Fruit fly (Drosophila melanogaster) whole organism, embryonic: ENCODE results near the gene Cchl.

Experiments
- CG11093 ChIP-seq: fragments of 200-800 bp; sonication (Bioruptor generic); IDR thresholded peaks from 3 replicates; pipeline ENCODE4 v1.3.6; 2022; ENCODE audit warnings: missing biosample characterization, missing genetic modification characterization
- CG13123 ChIP-seq: fragments of 200-800 bp; sonication (Bioruptor generic); optimal IDR thresholded peaks from 2 replicates; lab custom pipeline; 2016; ENCODE audit warnings: missing biosample characterization, missing genetic modification characterization
- CG14710 ChIP-seq: fragments of 200-800 bp; sonication (Bioruptor generic); optimal IDR thresholded peaks from 3 replicates; lab custom pipeline; 2019; ENCODE audit warnings: missing biosample characterization, mild to moderate bottlenecking, missing genetic modification characterization, moderate library complexity
- CG15011 ChIP-seq: fragments of 200-800 bp; sonication (Bioruptor generic); optimal IDR thresholded peaks from 3 replicates; lab custom pipeline; 2018; ENCODE audit warnings: missing biosample characterization, mild to moderate bottlenecking, missing genetic modification characterization
- CG15269 ChIP-seq: fragments of 200-800 bp; sonication (Bioruptor generic); optimal IDR thresholded peaks from 2 replicates; lab custom pipeline; 2018; ENCODE audit warnings: missing biosample characterization, mild to moderate bottlenecking, missing genetic modification characterization, moderate library complexity
- CG1602 ChIP-seq: fragments of 200-800 bp; sonication (Bioruptor generic); optimal IDR thresholded peaks from 3 replicates; lab custom pipeline; 2016; ENCODE audit warnings: missing biosample characterization, missing genetic modification characterization
- CG17361 ChIP-seq: fragments of 200-800 bp; sonication (Bioruptor generic); IDR thresholded peaks from 3 replicates; pipeline ENCODE4 v1.3.6; 2022; ENCODE audit warnings: missing biosample characterization, missing genetic modification characterization
- CG17385 ChIP-seq: fragments of 200-800 bp; sonication (Bioruptor generic); optimal IDR thresholded peaks from 3 replicates; lab custom pipeline; 2018; ENCODE audit warnings: missing biosample characterization, mild to moderate bottlenecking, missing genetic modification characterization
- CG2202 ChIP-seq: fragments of 200-800 bp; sonication (Bioruptor generic); optimal IDR thresholded peaks from 2 replicates; lab custom pipeline; 2018; ENCODE audit warnings: missing biosample characterization, mild to moderate bottlenecking, missing genetic modification characterization
- CG43689 ChIP-seq: fragments of 200-800 bp; sonication (Bioruptor generic); IDR thresholded peaks from 2 replicates; pipeline ENCODE4 v1.3.6; 2022; ENCODE audit warnings: missing biosample characterization, missing genetic modification characterization
- CG4617 ChIP-seq: fragments of 200-800 bp; sonication (Bioruptor generic); optimal IDR thresholded peaks from 3 replicates; lab custom pipeline; 2016; ENCODE audit warnings: missing biosample characterization, missing genetic modification characterization, borderline replicate concordance
- CG6654 ChIP-seq: fragments of 200-800 bp; sonication (Bioruptor generic); optimal IDR thresholded peaks from 2 replicates; lab custom pipeline; 2017; ENCODE audit warnings: missing biosample characterization, mild to moderate bottlenecking, missing genetic modification characterization
- Dbx ChIP-seq: fragments of 200-800 bp; sonication (Bioruptor generic); IDR thresholded peaks from 3 replicates; pipeline ENCODE4 v1.3.6; 2022; ENCODE audit warnings: missing biosample characterization, missing genetic modification characterization
- Hey ChIP-seq: fragments of 200-800 bp; sonication (Bioruptor generic); optimal IDR thresholded peaks from 3 replicates; lab custom pipeline; 2018; ENCODE audit warnings: missing biosample characterization, mild to moderate bottlenecking, missing genetic modification characterization
- Mrtf ChIP-seq: fragments of 200-800 bp; sonication (Bioruptor generic); IDR thresholded peaks from 3 replicates; pipeline ENCODE4 v1.3.6; 2022; ENCODE audit warnings: missing biosample characterization, missing genetic modification characterization
- Neu2 ChIP-seq: fragments of 200-800 bp; sonication (Bioruptor generic); optimal IDR thresholded peaks from 3 replicates; lab custom pipeline; 2016; ENCODE audit warnings: missing biosample characterization, missing genetic modification characterization, borderline replicate concordance
- Nf-YC ChIP-seq: fragments of 200-800 bp; optimal IDR thresholded peaks from 3 replicates; lab custom pipeline; 2019; ENCODE audit warnings: missing biosample characterization, mild to moderate bottlenecking, missing genetic modification characterization, moderate library complexity
- Sox100B ChIP-seq: fragments of 200-800 bp; sonication (Bioruptor generic); optimal IDR thresholded peaks from 3 replicates; lab custom pipeline; 2018; ENCODE audit warnings: missing biosample characterization, mild to moderate bottlenecking, missing genetic modification characterization
- Vsx1 ChIP-seq: fragments of 200-800 bp; sonication (Bioruptor generic); optimal IDR thresholded peaks from 2 replicates; lab custom pipeline; 2017; ENCODE audit warnings: missing biosample characterization, mild to moderate bottlenecking, missing genetic modification characterization, missing genetic modification reagents
- abd-A ChIP-seq: fragments of 200-800 bp; sonication (Bioruptor generic); optimal IDR thresholded peaks from 3 replicates; lab custom pipeline; 2019; ENCODE audit warnings: missing biosample characterization, mild to moderate bottlenecking, missing genetic modification characterization, moderate library complexity
- aop ChIP-seq: fragments of 200-800 bp; sonication (Bioruptor generic); IDR thresholded peaks from 2 replicates; pipeline ENCODE4 v1.3.6; 2022; ENCODE audit warnings: missing biosample characterization, missing genetic modification characterization
- az2 ChIP-seq: fragments of 200-800 bp; sonication (Bioruptor generic); optimal IDR thresholded peaks from 3 replicates; lab custom pipeline; 2016; ENCODE audit warnings: missing biosample characterization, missing genetic modification characterization
- bab2 ChIP-seq: fragments of 200-800 bp; sonication (Bioruptor generic); optimal IDR thresholded peaks from 2 replicates; lab custom pipeline; 2016; ENCODE audit warnings: missing biosample characterization, missing genetic modification characterization
- chm ChIP-seq: fragments of 200-800 bp; sonication (Bioruptor generic); IDR thresholded peaks from 2 replicates; pipeline ENCODE4 v1.3.6; 2022; ENCODE audit warnings: missing biosample characterization, missing genetic modification characterization
- croc ChIP-seq: fragments of 200-800 bp; sonication (Bioruptor generic); conservative IDR thresholded peaks from 3 replicates; pipeline ENCODE4 v1.3.6; 2022; ENCODE audit warnings: missing biosample characterization, missing genetic modification characterization
- dmrt99B ChIP-seq: fragments of 200-800 bp; sonication (Bioruptor generic); optimal IDR thresholded peaks from 2 replicates; lab custom pipeline; 2018; ENCODE audit warnings: missing biosample characterization, mild to moderate bottlenecking, missing genetic modification characterization, moderate library complexity
- gem ChIP-seq: fragments of 200-800 bp; sonication (Bioruptor generic); optimal IDR thresholded peaks from 2 replicates; lab custom pipeline; 2019; ENCODE audit warnings: missing biosample characterization, mild to moderate bottlenecking, missing genetic modification characterization, moderate library complexity
- grau ChIP-seq: fragments of 200-800 bp; optimal IDR thresholded peaks from 3 replicates; lab custom pipeline; 2019; ENCODE audit warnings: missing biosample characterization, mild to moderate bottlenecking, missing genetic modification characterization, moderate library complexity
- gsb-n ChIP-seq: fragments of 200-800 bp; sonication (Bioruptor generic); optimal IDR thresholded peaks from 3 replicates; lab custom pipeline; 2018; ENCODE audit warnings: missing biosample characterization, mild to moderate bottlenecking, missing genetic modification characterization
- jing ChIP-seq: fragments of 200-800 bp; sonication (Bioruptor generic); optimal IDR thresholded peaks from 2 replicates; lab custom pipeline; 2018; ENCODE audit warnings: missing biosample characterization, mild to moderate bottlenecking, missing genetic modification characterization
- jumu ChIP-seq: fragments of 200-800 bp; sonication (Bioruptor generic); optimal IDR thresholded peaks from 3 replicates; lab custom pipeline; 2016; ENCODE audit warnings: missing biosample characterization, missing genetic modification characterization
- kay ChIP-seq: fragments of 200-800 bp; sonication (Bioruptor generic); optimal IDR thresholded peaks from 2 replicates; lab custom pipeline; 2016; ENCODE audit warnings: missing biosample characterization, missing genetic modification characterization
- oc ChIP-seq: fragments of 200-800 bp; sonication (Bioruptor generic); optimal IDR thresholded peaks from 2 replicates; lab custom pipeline; 2018; ENCODE audit warnings: missing biosample characterization, mild to moderate bottlenecking, missing genetic modification characterization, moderate library complexity
- peb ChIP-seq: fragments of 200-800 bp; sonication (Bioruptor generic); IDR thresholded peaks from 2 replicates; pipeline ENCODE4 v1.3.6; 2022; ENCODE audit warnings: missing biosample characterization, missing genetic modification characterization
- run ChIP-seq: fragments of 200-800 bp; sonication (Bioruptor generic); optimal IDR thresholded peaks from 3 replicates; lab custom pipeline; 2018; ENCODE audit warnings: missing biosample characterization, mild to moderate bottlenecking, missing genetic modification characterization
- sd ChIP-seq: fragments of 200-800 bp; sonication (Bioruptor generic); optimal IDR thresholded peaks from 3 replicates; lab custom pipeline; 2018; ENCODE audit warnings: missing biosample characterization, mild to moderate bottlenecking, missing genetic modification characterization, moderate library complexity
- sens-2 ChIP-seq: fragments of 200-800 bp; sonication (Bioruptor generic); IDR thresholded peaks from 2 replicates; pipeline ENCODE4 v1.3.6; 2022; ENCODE audit warnings: missing biosample characterization, missing genetic modification characterization
- slou ChIP-seq: fragments of 200-800 bp; sonication (Bioruptor generic); optimal IDR thresholded peaks from 3 replicates; lab custom pipeline; 2016; ENCODE audit warnings: missing biosample characterization, missing genetic modification characterization
- slp2 ChIP-seq: fragments of 200-800 bp; sonication (Bioruptor generic); optimal IDR thresholded peaks from 2 replicates; lab custom pipeline; 2016; ENCODE audit warnings: missing biosample characterization, missing genetic modification characterization
- sna ChIP-seq: fragments of 200-800 bp; sonication (Bioruptor generic); IDR thresholded peaks from 2 replicates; pipeline ENCODE4 v1.3.6; 2022; ENCODE audit warnings: missing biosample characterization, missing genetic modification characterization; ENCODE audit not compliant: partially characterized antibody
- sob ChIP-seq: fragments of 200-800 bp; sonication (Bioruptor generic); IDR thresholded peaks from 2 replicates; pipeline ENCODE4 v1.3.6; 2022; ENCODE audit warnings: missing biosample characterization, missing genetic modification characterization
- ssp ChIP-seq: fragments of 200-800 bp; sonication (Bioruptor generic); IDR thresholded peaks from 2 replicates; pipeline ENCODE4 v1.3.6; 2022; ENCODE audit warnings: missing biosample characterization, missing genetic modification characterization
- tap ChIP-seq: fragments of 200-800 bp; optimal IDR thresholded peaks from 3 replicates; lab custom pipeline; 2019; ENCODE audit warnings: missing biosample characterization, mild to moderate bottlenecking, missing genetic modification characterization, moderate library complexity
- tin ChIP-seq: fragments of 200-800 bp; sonication (Bioruptor generic); optimal IDR thresholded peaks from 3 replicates; lab custom pipeline; 2016; ENCODE audit warnings: missing biosample characterization, missing genetic modification characterization
- tll ChIP-seq, 2 experiments: fragments of 200-800 bp in 1 of 2; fragments of >200 bp in 1 of 2; sonication (Bioruptor generic) in 1 of 2; optimal IDR thresholded peaks; 2 replicates each; lab custom pipeline; 2017 to 2019; ENCODE audit warnings: missing biosample characterization in 2 of 2, missing genetic modification characterization in 2 of 2, mild to moderate bottlenecking in 1 of 2, moderate library complexity in 1 of 2
- toy ChIP-seq: fragments of 200-800 bp; sonication (Bioruptor generic); IDR thresholded peaks from 2 replicates; pipeline ENCODE4 v1.3.6; 2022; ENCODE audit warnings: missing biosample characterization, missing genetic modification characterization
- ttk ChIP-seq: fragments of 200-800 bp; sonication (Bioruptor generic); IDR thresholded peaks from 2 replicates; pipeline ENCODE4 v2.1.2; 2022; ENCODE audit warnings: missing biosample characterization, missing genetic modification characterization
- vvl ChIP-seq: fragments of 200-800 bp; sonication (Bioruptor generic); IDR thresholded peaks from 2 replicates; pipeline ENCODE4 v1.3.6; 2022; ENCODE audit warnings: missing biosample characterization, missing genetic modification characterization
- wek ChIP-seq: fragments of 200-800 bp; sonication (Bioruptor generic); optimal IDR thresholded peaks from 3 replicates; lab custom pipeline; 2018; ENCODE audit warnings: missing biosample characterization, mild to moderate bottlenecking, missing genetic modification characterization, moderate library complexity
- wor ChIP-seq: fragments of 200-800 bp; sonication (Bioruptor generic); IDR thresholded peaks from 2 replicates; pipeline ENCODE4 v1.3.6; 2022; ENCODE audit warnings: missing biosample characterization, missing genetic modification characterization
- yki ChIP-seq: fragments of >200 bp; optimal IDR thresholded peaks from 3 replicates; lab custom pipeline; 2018

Cchl gene

dm6 chr3R:22041625-22042282 lies 14.5 kb upstream of the Cchl start, which contains the start of gene how (continued):
- TF ChIP-seq CG2202 (tag; lab: Kevin White, UChicago) (no peak), CG15269 (tag; lab: Kevin White, UChicago) (no peak), tap (tag; lab: Kevin White, UChicago) (no peak), toy (GFP tag; lab: Robert Waterston, UW) (no peak), slou (no peak), wor (GFP tag; lab: Robert Waterston, UW) (no peak), gem (tag; lab: Kevin White, UChicago) (peak; percentile 30), CG4617 (GFP tag; lab: Kevin White, UChicago) (no peak), sens-2 (GFP tag; lab: Robert Waterston, UW) (no peak), Sox100B (peak; percentile 20), CG15011 (GFP tag; lab: Kevin White, UChicago) (no peak), grau (tag; lab: Kevin White, UChicago) (peak; percentile 6), Mrtf (GFP tag; lab: Robert Waterston, UW) (no peak), jumu (GFP tag; lab: Kevin White, UChicago) (no peak), CG17385 (GFP tag; lab: Kevin White, UChicago) (peak; percentile 7), CG1602 (GFP tag; lab: Kevin White, UChicago) (no peak), run (tag; lab: Kevin White, UChicago) (no peak), gsb-n (tag; lab: Kevin White, UChicago) (no peak), Hey (tag; lab: Kevin White, UChicago) (no peak), yki (peak; percentile 97), Dbx (no peak), chm (GFP tag; lab: Robert Waterston, UW) (peak; percentile 83), CG14710 (tag; lab: Kevin White, UChicago) (peak; percentile 65), croc (GFP tag; lab: Robert Waterston, UW) (no peak), CG11093 (no peak), jing (no peak)

dm6 chr3R:22040400-22040799 lies 13.1 kb upstream of the Cchl start:
- no peak for TF ChIP-seq bab2 (GFP tag; lab: Kevin White, UChicago)
- no peak for TF ChIP-seq aop (GFP tag; lab: Robert Waterston, UW)
- TF ChIP-seq tll (GFP tag; optimal IDR thresholded peaks at IDR 0.05; lab: Kevin White, UChicago) = no peak
- no peak for TF ChIP-seq CG15011 (GFP tag; lab: Kevin White, UChicago)
- no peak for TF ChIP-seq ttk (GFP tag; lab: Robert Waterston, UW)
- TF ChIP-seq az2 (GFP tag; lab: Kevin White, UChicago) = no peak
- no peak for TF ChIP-seq kay (GFP tag; lab: Kevin White, UChicago)
- peak; percentile 49 for TF ChIP-seq CG6654 (GFP tag; lab: Kevin White, UChicago)
- TF ChIP-seq ssp (GFP tag; lab: Robert Waterston, UW) = no peak
- TF ChIP-seq dmrt99B (tag; lab: Kevin White, UChicago) = no peak
- no peak for TF ChIP-seq Sox100B
- no peak for TF ChIP-seq slp2
- TF ChIP-seq tin (GFP tag; lab: Kevin White, UChicago) = no peak
- peak; percentile 69 for TF ChIP-seq abd-A (tag; lab: Kevin White, UChicago)
- TF ChIP-seq Vsx1 (GFP tag; lab: Kevin White, UChicago) = no peak
- TF ChIP-seq CG17361 (GFP tag; lab: Robert Waterston, UW) = no peak
- no peak for TF ChIP-seq CG43689
- TF ChIP-seq Neu2 (GFP tag; lab: Kevin White, UChicago) = no peak
- 0 out of 2 replicates have a peak, but pooled peaks have one; percentile 22 for TF ChIP-seq vvl
- TF ChIP-seq peb (GFP tag; lab: Robert Waterston, UW) = no peak
- TF ChIP-seq sob (GFP tag; lab: Robert Waterston, UW) = no peak
- no peak for TF ChIP-seq sna (GFP tag; lab: Robert Waterston, UW)
- TF ChIP-seq oc (tag; lab: Kevin White, UChicago) = peak; percentile 67
- TF ChIP-seq CG13123 (GFP tag; lab: Kevin White, UChicago) = no peak
- TF ChIP-seq wek (GFP tag; lab: Kevin White, UChicago) = no peak
- no peak for TF ChIP-seq Nf-YC
- TF ChIP-seq sd (tag; lab: Kevin White, UChicago) = peak; percentile 47
